Worm (Caenorhabditis elegans) whole organism, L2 larva: ENCODE measurements around the gene vnut-1.

Experiments
- Y55F3AM.14 ChIP-seq: fragments of 200-800 bp; sonication (Bioruptor generic); optimal IDR thresholded peaks from 2 replicates; lab custom pipeline; 2018; ENCODE audit warnings: mild to moderate bottlenecking, missing genetic modification characterization, missing compliant biosample characterization
- ZK546.5 ChIP-seq: sonication (generic microtip); optimal IDR thresholded peaks from 2 replicates; lab custom pipeline; 2017; ENCODE audit warnings: missing biosample characterization, missing genetic modification characterization
- aly-2 ChIP-seq: fragments of 150-350 bp; optimal IDR thresholded peaks from 2 replicates; lab custom pipeline; 2014; ENCODE audit warnings: missing biosample characterization, missing genetic modification characterization
- ama-1 ChIP-seq: fragments of 150-350 bp; optimal IDR thresholded peaks from 2 replicates; lab custom pipeline; 2018; ENCODE audit warnings: inconsistent platforms
- fos-1 ChIP-seq: fragments of 150-350 bp; optimal IDR thresholded peaks from 2 replicates; lab custom pipeline; 2014; ENCODE audit warnings: missing biosample characterization, missing genetic modification characterization
- lin-11 ChIP-seq: fragments of 150-350 bp; sonication (generic microtip); optimal IDR thresholded peaks from 2 replicates; lab custom pipeline; 2014; ENCODE audit warnings: missing biosample characterization, missing genetic modification characterization, inconsistent platforms, mixed read lengths
- mdl-1 ChIP-seq, 2 experiments: fragments of 150-350 bp in 1 of 2; sonication (generic microtip) in 1 of 2; optimal IDR thresholded peaks; 2 replicates each; lab custom pipeline; 2017; ENCODE audit warnings: missing biosample characterization in 2 of 2, missing genetic modification characterization in 2 of 2
- nhr-11 ChIP-seq: fragments of 150-350 bp; optimal IDR thresholded peaks from 2 replicates; lab custom pipeline; 2014; ENCODE audit warnings: missing biosample characterization, missing genetic modification characterization
- nhr-237 ChIP-seq: fragments of 150-350 bp; optimal IDR thresholded peaks from 2 replicates; lab custom pipeline; 2014; ENCODE audit warnings: missing biosample characterization, missing genetic modification characterization
- nhr-77 ChIP-seq: fragments of 150-350 bp; optimal IDR thresholded peaks from 2 replicates; lab custom pipeline; 2014; ENCODE audit warnings: missing biosample characterization, missing genetic modification characterization
- unc-55 ChIP-seq: fragments of 150-350 bp; sonication (generic microtip); optimal IDR thresholded peaks from 3 replicates; lab custom pipeline; 2014; ENCODE audit warnings: missing biosample characterization, missing genetic modification reagents, missing genetic modification characterization
- unc-62 ChIP-seq: fragments of 150-350 bp; optimal IDR thresholded peaks from 2 replicates; lab custom pipeline; 2014; ENCODE audit warnings: missing biosample characterization, missing genetic modification reagents, missing genetic modification characterization
- zag-1 ChIP-seq: fragments of 150-350 bp; optimal IDR thresholded peaks from 2 replicates; lab custom pipeline; 2014; ENCODE audit warnings: missing biosample characterization, missing genetic modification characterization
- ztf-11 ChIP-seq: sonication (generic microtip); optimal IDR thresholded peaks from 2 replicates; lab custom pipeline; 2017; ENCODE audit warnings: missing biosample characterization, missing genetic modification characterization

DNA sequence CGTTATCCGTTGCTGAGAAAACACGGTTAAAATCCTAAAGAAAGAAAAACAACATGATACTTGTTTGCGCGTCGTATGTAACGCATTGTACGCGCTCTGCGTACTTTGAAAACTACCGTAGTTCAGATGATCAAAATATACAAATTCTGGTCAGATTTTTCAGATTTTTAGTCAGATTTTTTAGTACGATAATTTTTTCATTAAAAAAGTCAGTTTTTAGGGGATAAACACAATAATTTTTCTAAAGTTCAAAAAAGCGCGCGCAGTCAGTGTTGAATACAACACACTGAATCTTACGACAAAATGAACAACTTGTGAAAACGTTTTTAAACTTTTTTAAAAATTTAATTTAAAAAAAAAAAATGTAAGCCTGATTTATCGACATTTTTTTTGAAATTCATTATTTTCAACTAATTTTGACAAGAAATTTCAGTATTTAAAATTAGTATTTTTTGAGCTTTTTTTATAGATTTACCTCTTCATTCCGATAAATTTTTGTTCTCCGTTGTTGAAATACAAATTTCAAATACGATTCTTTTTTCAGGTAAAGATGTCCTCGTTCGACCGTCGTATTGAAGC, 34.1 kb downstream of the vnut-1 start, which contains the start of gene pot-2:
- no peak for TF ChIP-seq ztf-11
- TF ChIP-seq aly-2: no peak
- TF ChIP-seq Y55F3AM.14 (GFP tag; lab: Kevin White, UChicago): no peak
- TF ChIP-seq lin-11 (tag; lab: Kevin White, UChicago): no peak
- TF ChIP-seq ama-1: no peak
- no peak for TF ChIP-seq nhr-237 (tag; lab: Kevin White, UChicago)
- no peak for TF ChIP-seq zag-1 (tag; lab: Kevin White, UChicago)
- TF ChIP-seq mdl-1 (tag; optimal IDR thresholded peaks at IDR 0.05; lab: Kevin White, UChicago): no peak
- no peak for TF ChIP-seq fos-1
- no peak for TF ChIP-seq ZK546.5 (tag; lab: Kevin White, UChicago)
- no peak for TF ChIP-seq nhr-11 (tag; lab: Kevin White, UChicago)
- no peak for TF ChIP-seq unc-62 (GFP tag; lab: Kevin White, UChicago)
- no peak for TF ChIP-seq unc-55 (GFP tag; lab: Kevin White, UChicago)
- no peak for TF ChIP-seq nhr-77 (tag; lab: Kevin White, UChicago)
